Fruit fly (Drosophila melanogaster) whole organism, embryonic: Measurements from ENCODE around the gene CG11672.

Experiments
- Atf-2 ChIP-seq: fragments of 200-800 bp; sonication (Bioruptor generic); optimal IDR thresholded peaks from 2 replicates; lab custom pipeline; 2016; ENCODE audit warnings: missing biosample characterization, missing genetic modification characterization
- BEAF-32 ChIP-seq: fragments of 200-800 bp; sonication (Bioruptor generic); optimal IDR thresholded peaks from 3 replicates; lab custom pipeline; 2017; ENCODE audit warnings: missing biosample characterization, missing genetic modification characterization, mild to moderate bottlenecking, moderate library complexity, missing genetic modification reagents
- CG10274 ChIP-seq: fragments of 200-800 bp; sonication (Bioruptor generic); optimal IDR thresholded peaks from 3 replicates; lab custom pipeline; 2017; ENCODE audit warnings: missing biosample characterization, mild to moderate bottlenecking, missing genetic modification characterization
- CG11504 ChIP-seq: fragments of 200-800 bp; sonication (Bioruptor generic); optimal IDR thresholded peaks from 3 replicates; lab custom pipeline; 2019; ENCODE audit warnings: missing biosample characterization, mild to moderate bottlenecking, missing genetic modification characterization, moderate library complexity
- CG14050 ChIP-seq: fragments of 200-800 bp; sonication (Bioruptor generic); IDR thresholded peaks from 3 replicates; pipeline ENCODE4 v1.3.6; 2022; ENCODE audit warnings: missing biosample characterization, missing genetic modification characterization
- CG1603 ChIP-seq: fragments of 200-800 bp; sonication (Bioruptor generic); optimal IDR thresholded peaks from 2 replicates; lab custom pipeline; 2019; ENCODE audit warnings: missing biosample characterization, mild to moderate bottlenecking, missing genetic modification characterization, moderate library complexity
- CG16779 ChIP-seq: fragments of 200-800 bp; sonication (Bioruptor generic); IDR thresholded peaks from 2 replicates; pipeline ENCODE4 v1.3.6; 2022; ENCODE audit warnings: missing biosample characterization, missing genetic modification characterization
- CG16815 ChIP-seq: fragments of 200-800 bp; sonication (Bioruptor generic); optimal IDR thresholded peaks from 3 replicates; lab custom pipeline; 2017; ENCODE audit warnings: missing biosample characterization, mild to moderate bottlenecking, missing genetic modification characterization
- CG17568 ChIP-seq: fragments of 200-800 bp; sonication (Bioruptor generic); optimal IDR thresholded peaks from 2 replicates; lab custom pipeline; 2018; ENCODE audit warnings: missing biosample characterization, mild to moderate bottlenecking, missing genetic modification characterization, moderate library complexity
- CG18262 ChIP-seq: fragments of 200-800 bp; optimal IDR thresholded peaks from 3 replicates; lab custom pipeline; 2019; ENCODE audit warnings: missing biosample characterization, mild to moderate bottlenecking, missing genetic modification characterization, moderate library complexity
- CG2129 ChIP-seq: fragments of 200-800 bp; sonication (Bioruptor generic); IDR thresholded peaks from 2 replicates; pipeline ENCODE4 v1.3.6; 2022; ENCODE audit warnings: missing biosample characterization, missing genetic modification characterization; ENCODE audit not compliant: partially characterized antibody
- CG34224 ChIP-seq: fragments of 200-800 bp; sonication (Bioruptor generic); IDR thresholded peaks from 3 replicates; pipeline ENCODE4 v1.3.6; 2022; ENCODE audit warnings: missing biosample characterization, missing genetic modification characterization; ENCODE audit not compliant: partially characterized antibody
- CG6254 ChIP-seq: fragments of 200-800 bp; sonication (Bioruptor generic); optimal IDR thresholded peaks from 3 replicates; lab custom pipeline; 2017; ENCODE audit warnings: mild to moderate bottlenecking, missing biosample characterization, missing genetic modification reagents, missing genetic modification characterization
- CG6765 ChIP-seq: fragments of 200-800 bp; sonication (Bioruptor generic); optimal IDR thresholded peaks from 3 replicates; lab custom pipeline; 2017; ENCODE audit warnings: missing biosample characterization, mild to moderate bottlenecking, missing genetic modification characterization
- CG8290 ChIP-seq, 3 experiments: fragments of 200-800 bp; sonication (Bioruptor generic); optimal IDR thresholded peaks; 2 replicates each; lab custom pipeline; 2016 to 2019; ENCODE audit warnings: missing biosample characterization in 3 of 3, missing genetic modification characterization in 3 of 3, mild to moderate bottlenecking in 2 of 3, moderate library complexity in 1 of 3
- Dip2 ChIP-seq: fragments of 200-800 bp; sonication (Bioruptor generic); IDR thresholded peaks from 2 replicates; pipeline ENCODE4 v1.3.6; 2022; ENCODE audit warnings: missing biosample characterization, missing genetic modification characterization
- Dref ChIP-seq: fragments of 200-800 bp; sonication (Bioruptor generic); IDR thresholded peaks from 2 replicates; pipeline ENCODE4 v1.3.6; 2022; ENCODE audit warnings: missing biosample characterization, missing genetic modification characterization
- Drgx ChIP-seq: fragments of 200-800 bp; sonication (Bioruptor generic); IDR thresholded peaks from 2 replicates; pipeline ENCODE4 v1.3.6; 2022; ENCODE audit warnings: missing biosample characterization, missing genetic modification characterization
- E2f2 ChIP-seq: fragments of 200-800 bp; sonication (Bioruptor generic); IDR thresholded peaks from 2 replicates; pipeline ENCODE4 v1.3.6; 2022; ENCODE audit warnings: missing biosample characterization, missing genetic modification characterization
- Elba2 ChIP-seq: fragments of 200-800 bp; sonication (Bioruptor generic); optimal IDR thresholded peaks from 3 replicates; lab custom pipeline; 2016; ENCODE audit warnings: missing biosample characterization, missing genetic modification characterization
- Gug ChIP-seq: fragments of 200-800 bp; sonication (Bioruptor generic); IDR thresholded peaks from 4 replicates; pipeline ENCODE4 v1.3.6; 2022; ENCODE audit warnings: missing biosample characterization, missing genetic modification characterization
- HLHmδ ChIP-seq: fragments of 200-800 bp; sonication (Bioruptor generic); optimal IDR thresholded peaks from 2 replicates; lab custom pipeline; 2018; ENCODE audit warnings: missing biosample characterization, mild to moderate bottlenecking, missing genetic modification characterization, moderate library complexity
- Hr3 ChIP-seq: fragments of 200-800 bp; sonication (Bioruptor generic); optimal IDR thresholded peaks from 3 replicates; lab custom pipeline; 2016; ENCODE audit warnings: missing biosample characterization, missing genetic modification characterization
- Hr51 ChIP-seq, 2 experiments: fragments of 200-800 bp; sonication (Bioruptor generic); optimal IDR thresholded peaks; 2 replicates in 1 of 2; 3 replicates in 1 of 2; lab custom pipeline; 2016 to 2018; ENCODE audit warnings: missing biosample characterization in 2 of 2, missing genetic modification characterization in 2 of 2, mild to moderate bottlenecking in 1 of 2, moderate library complexity in 1 of 2
- Kr ChIP-seq: fragments of 200-800 bp; sonication (Bioruptor generic); optimal IDR thresholded peaks from 2 replicates; lab custom pipeline; 2017; ENCODE audit warnings: missing biosample characterization, mild to moderate bottlenecking, missing genetic modification characterization
- Meics ChIP-seq: fragments of 200-800 bp; sonication (Bioruptor generic); optimal IDR thresholded peaks from 2 replicates; lab custom pipeline; 2017; ENCODE audit warnings: missing biosample characterization, mild to moderate bottlenecking, missing genetic modification characterization
- Neu2 ChIP-seq: fragments of 200-800 bp; sonication (Bioruptor generic); optimal IDR thresholded peaks from 3 replicates; lab custom pipeline; 2016; ENCODE audit warnings: missing biosample characterization, missing genetic modification characterization, borderline replicate concordance
- PHDP ChIP-seq: fragments of 200-800 bp; sonication (Bioruptor generic); optimal IDR thresholded peaks from 3 replicates; lab custom pipeline; 2018; ENCODE audit warnings: missing biosample characterization, mild to moderate bottlenecking, missing genetic modification characterization, moderate library complexity
- Ptx1 ChIP-seq: fragments of 200-800 bp; sonication (Bioruptor generic); IDR thresholded peaks from 2 replicates; pipeline ENCODE4 v1.3.6; 2022; ENCODE audit warnings: missing biosample characterization, missing genetic modification characterization
- Sry-δ ChIP-seq: fragments of 200-800 bp; sonication (Bioruptor generic); optimal IDR thresholded peaks from 2 replicates; lab custom pipeline; 2016; ENCODE audit warnings: missing biosample characterization, missing genetic modification characterization
- amos ChIP-seq: fragments of 200-800 bp; sonication (Bioruptor generic); IDR thresholded peaks from 2 replicates; pipeline ENCODE4 v1.3.6; 2022; ENCODE audit warnings: missing biosample characterization, missing genetic modification characterization; ENCODE audit not compliant: partially characterized antibody
- ap ChIP-seq: fragments of 200-800 bp; sonication (Bioruptor generic); IDR thresholded peaks from 2 replicates; pipeline ENCODE4 v1.3.6; 2022; ENCODE audit warnings: missing biosample characterization, missing genetic modification characterization
- ci ChIP-seq: fragments of 200-800 bp; sonication (Bioruptor generic); IDR thresholded peaks from 3 replicates; pipeline ENCODE4 v1.3.6; 2022; ENCODE audit warnings: missing biosample characterization, missing genetic modification characterization
- dati ChIP-seq: fragments of 200-800 bp; sonication (Bioruptor generic); IDR thresholded peaks from 2 replicates; pipeline ENCODE4 v1.3.6; 2022; ENCODE audit warnings: missing biosample characterization, missing genetic modification characterization
- gcm ChIP-seq: fragments of 200-800 bp; sonication (Bioruptor generic); optimal IDR thresholded peaks from 2 replicates; lab custom pipeline; 2019; ENCODE audit warnings: missing biosample characterization, mild to moderate bottlenecking, missing genetic modification characterization, moderate library complexity
- gem ChIP-seq: fragments of 200-800 bp; sonication (Bioruptor generic); optimal IDR thresholded peaks from 2 replicates; lab custom pipeline; 2019; ENCODE audit warnings: missing biosample characterization, mild to moderate bottlenecking, missing genetic modification characterization, moderate library complexity
- gsb-n ChIP-seq: fragments of 200-800 bp; sonication (Bioruptor generic); optimal IDR thresholded peaks from 3 replicates; lab custom pipeline; 2018; ENCODE audit warnings: missing biosample characterization, mild to moderate bottlenecking, missing genetic modification characterization
- hkb ChIP-seq, 2 experiments: fragments of 200-800 bp in 1 of 2; fragments of >200 bp in 1 of 2; sonication (Bioruptor generic) in 1 of 2; IDR thresholded peaks in 1 of 2; optimal IDR thresholded peaks in 1 of 2; 2 replicates each; pipeline versions ENCODE4 v1.3.6 to Lab custom; 2017 to 2022; ENCODE audit warnings: missing biosample characterization in 1 of 2, missing genetic modification characterization in 1 of 2
- ind ChIP-seq: fragments of 200-800 bp; sonication (Bioruptor generic); optimal IDR thresholded peaks from 3 replicates; lab custom pipeline; 2016; ENCODE audit warnings: missing biosample characterization, missing genetic modification characterization
- ken ChIP-seq: fragments of 200-800 bp; sonication (Bioruptor generic); IDR thresholded peaks from 3 replicates; pipeline ENCODE4 v1.3.6; 2022; ENCODE audit warnings: missing biosample characterization, missing genetic modification characterization
- pita ChIP-seq: fragments of 200-800 bp; sonication (Bioruptor generic); optimal IDR thresholded peaks from 2 replicates; lab custom pipeline; 2017; ENCODE audit warnings: missing biosample characterization, mild to moderate bottlenecking, missing genetic modification characterization
- prd ChIP-seq, 3 experiments: fragments of >200 bp in 2 of 3; fragments of 200-800 bp in 1 of 3; sonication (Bioruptor generic) in 1 of 3; optimal IDR thresholded peaks in 2 of 3; IDR thresholded peaks in 1 of 3; 2 replicates in 2 of 3; 3 replicates in 1 of 3; pipeline versions ENCODE4 v1.3.6 to Lab custom; 2017 to 2022; ENCODE audit warnings: missing biosample characterization in 1 of 3, missing genetic modification characterization in 1 of 3
- pum ChIP-seq: fragments of 200-800 bp; sonication (Bioruptor generic); optimal IDR thresholded peaks from 2 replicates; lab custom pipeline; 2016; ENCODE audit warnings: missing biosample characterization, missing genetic modification characterization
- scrt ChIP-seq: fragments of 200-800 bp; sonication (Bioruptor generic); optimal IDR thresholded peaks from 2 replicates; lab custom pipeline; 2018; ENCODE audit warnings: missing biosample characterization, mild to moderate bottlenecking, missing genetic modification characterization, moderate library complexity
- sens-2 ChIP-seq: fragments of 200-800 bp; sonication (Bioruptor generic); IDR thresholded peaks from 2 replicates; pipeline ENCODE4 v1.3.6; 2022; ENCODE audit warnings: missing biosample characterization, missing genetic modification characterization
- stwl ChIP-seq: fragments of 200-800 bp; sonication (Bioruptor generic); optimal IDR thresholded peaks from 3 replicates; lab custom pipeline; 2018; ENCODE audit warnings: missing biosample characterization, mild to moderate bottlenecking, missing genetic modification characterization, moderate library complexity
- unpg ChIP-seq: fragments of 200-800 bp; sonication (Bioruptor generic); optimal IDR thresholded peaks from 3 replicates; lab custom pipeline; 2018; ENCODE audit warnings: missing biosample characterization, mild to moderate bottlenecking, missing genetic modification characterization, moderate library complexity

CG11672 gene

dm6 chr3R:8316344-8317105, 26.1 kb upstream of the CG11672 start, which contains the start of gene Coq2 (continued):
- TF ChIP-seq BEAF-32 (GFP tag; lab: Kevin White, UChicago) (peak; percentile 46), CG34224 (0 out of 3 replicates have a peak, but pooled peaks have one; percentile 8), Meics (GFP tag; lab: Kevin White, UChicago) (no peak), pum (GFP tag; lab: Kevin White, UChicago) (no peak), pita (peak; percentile 15), HLHmδ (GFP tag; lab: Kevin White, UChicago) (no peak), Dip2 (no peak), Hr3 (GFP tag; lab: Kevin White, UChicago) (no peak), CG2129 (GFP tag; lab: Robert Waterston, UW) (no peak), gcm (no peak), Kr (no peak), sens-2 (no peak), amos (no peak), scrt (GFP tag; lab: Kevin White, UChicago) (no peak), ci (GFP tag; lab: Robert Waterston, UW) (no peak), Elba2 (GFP tag; lab: Kevin White, UChicago) (no peak), Hr51 (GFP tag; optimal IDR thresholded peaks at IDR 0.05; lab: Kevin White, UChicago) (no peak), CG18262 (tag; lab: Kevin White, UChicago) (no peak), PHDP (tag; lab: Kevin White, UChicago) (no peak), CG11504 (tag; lab: Kevin White, UChicago) (no peak), dati (no peak), CG6765 (GFP tag; lab: Kevin White, UChicago) (no peak), CG6254 (GFP tag; lab: Kevin White, UChicago) (no peak), Dref (GFP tag; lab: Robert Waterston, UW) (peak; percentile 47; the same call in 1 of the 2 replicates), ap (no peak), CG17568 (GFP tag; lab: Kevin White, UChicago) (no peak), ken (GFP tag; lab: Robert Waterston, UW) (no peak), gem (tag; lab: Kevin White, UChicago) (no peak), Drgx (GFP tag; lab: Robert Waterston, UW) (no peak), CG16779 (no peak), Atf-2 (no peak), CG8290 (GFP tag; optimal IDR thresholded peaks at IDR 0.05; lab: Kevin White, UChicago) (no peak), CG8290 (tag; optimal IDR thresholded peaks at IDR 0.05; lab: Kevin White, UChicago) (no peak), Neu2 (no peak), Sry-δ (GFP tag; lab: Kevin White, UChicago) (peak; percentile 44), CG16815 (no peak), prd (optimal IDR thresholded peaks at IDR 0.05; lab: Kevin White, UChicago) (no peak), prd (GFP tag; IDR thresholded peaks at IDR 0.05; lab: Robert Waterston, UW) (no peak), CG10274 (no peak), stwl (tag; lab: Kevin White, UChicago) (no peak), E2f2 (GFP tag; lab: Robert Waterston, UW) (peak; percentile 96), ind (no peak), CG14050 (GFP tag; lab: Robert Waterston, UW) (no peak), gsb-n (tag; lab: Kevin White, UChicago) (no peak), Ptx1 (no peak), CG1603 (peak; percentile 72), hkb (optimal IDR thresholded peaks at IDR 0.05; lab: Kevin White, UChicago) (peak; percentile 42), hkb (GFP tag; IDR thresholded peaks at IDR 0.05; lab: Robert Waterston, UW) (no peak), Gug (no peak), unpg (GFP tag; lab: Kevin White, UChicago) (no peak)
